Worm (Caenorhabditis elegans) whole organism, late embryonic: ENCODE results near the gene nspe-1.

Experiments
- C08G9.2 ChIP-seq: sonication (generic microtip); optimal IDR thresholded peaks from 2 replicates; lab custom pipeline; 2016; ENCODE audit warnings: mild to moderate bottlenecking, missing genetic modification characterization, moderate library complexity, missing compliant biosample characterization
- Y22D7AL.16 ChIP-seq: sonication (generic microtip); optimal IDR thresholded peaks from 2 replicates; lab custom pipeline; 2016; ENCODE audit warnings: missing genetic modification characterization, missing compliant biosample characterization
- ahr-1 ChIP-seq: sonication (generic microtip); optimal IDR thresholded peaks from 2 replicates; lab custom pipeline; 2016; ENCODE audit warnings: missing genetic modification characterization, missing compliant biosample characterization
- ceh-6 ChIP-seq: fragments of 200-800 bp; sonication (Bioruptor generic); optimal IDR thresholded peaks from 2 replicates; lab custom pipeline; 2018; ENCODE audit warnings: mild to moderate bottlenecking, missing genetic modification characterization, missing compliant biosample characterization
- che-1 ChIP-seq: sonication (generic microtip); optimal IDR thresholded peaks from 2 replicates; lab custom pipeline; 2016; ENCODE audit warnings: mild to moderate bottlenecking, missing genetic modification characterization, missing compliant biosample characterization
- elt-2 ChIP-seq: sonication (generic microtip); optimal IDR thresholded peaks from 2 replicates; lab custom pipeline; 2016; ENCODE audit warnings: missing genetic modification reagents, missing genetic modification characterization, missing compliant biosample characterization
- eyg-1 ChIP-seq: sonication (generic microtip); optimal IDR thresholded peaks from 2 replicates; lab custom pipeline; 2016; ENCODE audit warnings: missing genotype, missing genetic modification characterization, missing compliant biosample characterization
- hlh-30 ChIP-seq: sonication (generic microtip); optimal IDR thresholded peaks from 2 replicates; lab custom pipeline; 2017; ENCODE audit warnings: antibody characterized with exemption, missing genetic modification characterization, missing compliant biosample characterization; ENCODE audit not compliant: insufficient read depth
- hlh-6 ChIP-seq: sonication (generic microtip); optimal IDR thresholded peaks from 2 replicates; lab custom pipeline; 2016; ENCODE audit warnings: missing genotype, missing genetic modification characterization, missing compliant biosample characterization
- lim-6 ChIP-seq: sonication (generic microtip); optimal IDR thresholded peaks from 2 replicates; lab custom pipeline; 2016; ENCODE audit warnings: missing genetic modification characterization, missing compliant biosample characterization
- lin-11 ChIP-seq: fragments of 200-800 bp; sonication (Bioruptor generic); optimal IDR thresholded peaks from 2 replicates; lab custom pipeline; 2018; ENCODE audit warnings: mild to moderate bottlenecking, missing genetic modification characterization, missing compliant biosample characterization
- madf-2 ChIP-seq: sonication (generic microtip); optimal IDR thresholded peaks from 2 replicates; lab custom pipeline; 2017; ENCODE audit warnings: missing genetic modification characterization, missing compliant biosample characterization
- mec-3 ChIP-seq: sonication (generic microtip); optimal IDR thresholded peaks from 2 replicates; lab custom pipeline; 2016; ENCODE audit warnings: borderline replicate concordance, missing genetic modification characterization, missing compliant biosample characterization
- nfya-1 ChIP-seq: sonication (generic microtip); optimal IDR thresholded peaks from 2 replicates; lab custom pipeline; 2017; ENCODE audit warnings: missing genetic modification characterization, mild to moderate bottlenecking, missing compliant biosample characterization, antibody characterized with exemption, moderate library complexity
- pha-2 ChIP-seq: sonication (generic microtip); optimal IDR thresholded peaks from 2 replicates; lab custom pipeline; 2017; ENCODE audit warnings: mild to moderate bottlenecking, missing genetic modification characterization, missing compliant biosample characterization
- pros-1 ChIP-seq: fragments of 150-350 bp; optimal IDR thresholded peaks from 2 replicates; lab custom pipeline; 2014; ENCODE audit warnings: missing biosample characterization, missing genetic modification reagents, missing genetic modification characterization
- sox-2 ChIP-seq: fragments of 200-800 bp; sonication (Bioruptor generic); IDR thresholded peaks from 2 replicates; pipeline ENCODE4 v1.3.6; 2022; ENCODE audit warnings: missing genetic modification reagents, missing genetic modification characterization, missing compliant biosample characterization
- sox-4 ChIP-seq: sonication (generic microtip); optimal IDR thresholded peaks from 2 replicates; lab custom pipeline; 2017; ENCODE audit warnings: mild to moderate bottlenecking, missing genetic modification characterization, inconsistent platforms, missing compliant biosample characterization
- tbx-2 ChIP-seq: sonication (generic microtip); optimal IDR thresholded peaks from 2 replicates; lab custom pipeline; 2016; ENCODE audit warnings: missing genetic modification characterization, missing compliant biosample characterization
- ttx-3 ChIP-seq: sonication (generic microtip); optimal IDR thresholded peaks from 2 replicates; lab custom pipeline; 2016; ENCODE audit warnings: missing genetic modification reagents, missing genetic modification characterization, missing compliant biosample characterization
- unc-86 ChIP-seq: sonication (generic microtip); optimal IDR thresholded peaks from 2 replicates; lab custom pipeline; 2016; ENCODE audit warnings: missing genetic modification characterization, missing compliant biosample characterization
- ztf-16 ChIP-seq: sonication (generic microtip); optimal IDR thresholded peaks from 2 replicates; lab custom pipeline; 2017; ENCODE audit warnings: missing genetic modification characterization, missing compliant biosample characterization

Gene nspe-1

DNA sequence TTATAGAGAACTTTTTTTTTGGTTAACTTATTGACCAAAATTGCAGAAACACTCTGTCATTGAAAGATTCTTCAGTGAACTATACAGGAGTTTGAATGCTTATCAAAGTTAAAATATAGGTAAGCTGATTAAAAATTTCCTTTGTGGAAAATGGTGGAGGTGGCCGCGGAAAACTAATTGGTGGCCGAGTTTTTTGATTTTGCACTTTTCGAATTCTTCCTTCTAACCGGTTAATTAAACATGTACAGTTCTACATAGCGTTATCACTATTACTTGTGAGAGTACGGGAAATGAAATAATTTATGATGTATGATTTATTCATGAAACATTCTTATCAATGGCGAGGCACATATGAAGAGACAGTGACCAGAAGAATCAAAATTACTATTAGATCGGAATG is 42.9 kb downstream of the nspe-1 start, which contains the start of gene clec-8:
clec-8 (minus strand) TSS at position 308 of the 400 bp plus-strand sequence.
- TF ChIP-seq Y22D7AL.16 (tag; lab: Kevin White, UChicago) (no peak), nfya-1 (tag; lab: Kevin White, UChicago) (no peak), pros-1 (no peak), ahr-1 (tag; lab: Kevin White, UChicago) (no peak), elt-2 (no peak), C08G9.2 (tag; lab: Kevin White, UChicago) (no peak), lin-11 (tag; lab: Kevin White, UChicago) (no peak), mec-3 (tag; lab: Kevin White, UChicago) (no peak), madf-2 (tag; lab: Kevin White, UChicago) (no peak), lim-6 (tag; lab: Kevin White, UChicago) (no peak), ztf-16 (no peak), hlh-6 (tag; lab: Kevin White, UChicago) (no peak), eyg-1 (no peak), unc-86 (tag; lab: Kevin White, UChicago) (no peak)

DNA sequence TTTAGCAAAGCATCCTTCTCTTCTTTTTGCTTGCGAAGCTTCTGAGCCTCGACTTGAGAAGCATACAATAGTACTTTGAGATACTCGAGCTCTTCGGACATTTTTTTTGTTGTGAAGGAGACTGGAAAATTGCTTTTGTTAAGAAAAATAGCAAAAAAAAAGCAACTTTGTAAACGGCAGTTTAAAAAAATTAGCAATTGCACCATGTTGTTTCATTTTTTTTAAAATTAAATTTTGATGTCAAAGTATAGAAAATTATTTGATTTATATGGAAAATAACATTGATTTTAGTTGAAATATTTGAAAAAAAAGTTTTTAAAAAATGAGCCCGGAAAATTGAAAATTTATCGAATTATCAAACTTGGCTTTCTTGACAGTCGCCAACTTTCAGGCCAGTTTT is 46.0 kb downstream of the nspe-1 start, which contains the start of gene Y38E10A.3:
Y38E10A.3 (minus strand) TSS at position 101 of the 400 bp plus-strand sequence.
- TF ChIP-seq hlh-30, result no peak

DNA sequence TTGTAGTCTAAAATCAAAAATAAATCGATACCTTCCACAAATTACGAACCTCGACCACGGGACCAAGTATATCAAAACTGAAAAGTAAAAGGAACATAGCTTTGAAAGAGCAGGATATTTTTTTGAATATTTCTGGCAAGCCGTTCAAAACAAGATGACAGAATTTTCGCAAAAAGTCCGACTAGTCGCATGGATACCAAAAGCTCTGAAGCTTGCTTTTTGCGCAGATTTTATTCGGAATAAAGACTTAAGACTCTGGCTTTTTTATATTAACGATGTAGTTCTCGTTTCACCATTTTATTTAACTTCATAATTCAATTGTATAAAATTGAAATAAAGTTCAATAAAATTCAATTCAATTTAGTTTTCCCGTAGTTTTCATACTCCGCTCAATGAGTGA is 47.1 kb downstream of the nspe-1 start, which contains the start of gene Y38E10A.2:
Y38E10A.2 (minus strand) TSS at position 101 of the 400 bp plus-strand sequence.
- no peak for TF ChIP-seq hlh-30

DNA sequence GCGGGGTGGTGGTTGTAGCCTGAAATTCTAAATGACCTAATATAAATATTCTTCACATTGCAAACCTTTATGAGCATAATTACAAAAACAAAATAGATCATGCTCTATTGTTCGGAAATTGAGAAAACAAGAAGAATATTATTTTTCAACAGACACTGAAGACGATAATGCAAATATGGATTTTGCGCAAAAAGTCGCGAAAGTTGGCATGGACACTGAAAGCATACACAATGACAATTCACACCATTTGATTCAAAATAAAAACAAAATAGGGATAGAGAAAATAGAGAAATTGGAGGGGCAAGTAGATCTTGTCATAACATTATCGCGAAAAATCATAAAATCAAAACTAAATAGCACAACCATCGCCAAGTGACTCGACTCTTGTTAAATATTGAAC is 47.9 kb downstream of the nspe-1 start, which contains the start of gene Y38E10A.35:
Y38E10A.35 (minus strand) TSS at position 101 of the 400 bp plus-strand sequence.
- TF ChIP-seq ttx-3 (tag; lab: Kevin White, UChicago) (no peak), C08G9.2 (tag; lab: Kevin White, UChicago) (no peak), nfya-1 (tag; lab: Kevin White, UChicago) (no peak), elt-2 (no peak), sox-4 (tag; lab: Kevin White, UChicago) (no peak), hlh-6 (tag; lab: Kevin White, UChicago) (no peak), tbx-2 (tag; lab: Kevin White, UChicago) (no peak), ceh-6 (no peak), mec-3 (tag; lab: Kevin White, UChicago) (no peak), sox-2 (GFP tag; lab: Robert Waterston, UW) (no peak), lim-6 (tag; lab: Kevin White, UChicago) (no peak), pha-2 (tag; lab: Kevin White, UChicago) (no peak), che-1 (tag; lab: Kevin White, UChicago) (no peak)
